Fruit fly (Drosophila melanogaster): ENCODE data around the gene CG14269.
A peak's percentile ranks its signal among the peaks of the same experiment; 100 is the strongest.

DNA sequence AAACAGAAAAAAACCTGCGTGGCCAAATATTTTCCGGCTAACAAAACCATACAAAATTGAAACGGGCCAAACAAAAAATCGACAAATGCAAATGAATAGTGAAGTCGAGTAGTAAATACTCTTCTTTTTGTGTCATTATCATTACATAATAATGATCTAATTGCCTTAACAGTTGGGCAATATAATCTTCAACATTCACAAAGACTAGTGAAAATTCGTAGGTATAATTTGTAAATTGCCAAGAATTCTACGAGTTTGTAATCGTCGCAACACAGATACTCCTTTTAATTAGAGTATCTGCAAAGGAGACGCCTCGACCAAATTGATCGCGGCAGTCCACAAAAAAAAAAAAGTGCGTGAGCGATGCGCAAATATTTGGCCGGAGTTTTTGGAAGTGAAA lies 1.9 kb upstream of the CG14269 start:
- peak; percentile 43 for TF ChIP-seq lz (GFP tag; optimal IDR thresholded peaks at IDR 0.05)
- peak; percentile 27 for TF ChIP-seq Smox (GFP tag; optimal IDR thresholded peaks at IDR 0.05)
- TF ChIP-seq fd85E (GFP tag; optimal IDR thresholded peaks at IDR 0.05) = no peak
- no peak for TF ChIP-seq CG4318 (GFP tag; optimal IDR thresholded peaks at IDR 0.05)
- no peak for TF ChIP-seq spab (GFP tag; optimal IDR thresholded peaks at IDR 0.05)
- peak; percentile 87 for TF ChIP-seq svp (GFP tag)
- peak; percentile 24 for TF ChIP-seq Eip75B (GFP tag; optimal IDR thresholded peaks at IDR 0.05)
- no peak for TF ChIP-seq CG16779 (tag; optimal IDR thresholded peaks at IDR 0.05)
- no peak for TF ChIP-seq CG10669 (GFP tag; optimal IDR thresholded peaks at IDR 0.05)
- TF ChIP-seq Hr38 (GFP tag; optimal IDR thresholded peaks at IDR 0.05) = no peak
- TF ChIP-seq ss (GFP tag; optimal IDR thresholded peaks at IDR 0.05) = no peak
- no peak for TF ChIP-seq CG6792 (GFP tag; optimal IDR thresholded peaks at IDR 0.05)
- no peak for TF ChIP-seq CG6276 (GFP tag; optimal IDR thresholded peaks at IDR 0.05)
- peak; percentile 42 for TF ChIP-seq CG3919 (GFP tag; optimal IDR thresholded peaks at IDR 0.05)
